Worm (Caenorhabditis elegans): ENCODE results near the gene Y43F8B.9.

DNA sequence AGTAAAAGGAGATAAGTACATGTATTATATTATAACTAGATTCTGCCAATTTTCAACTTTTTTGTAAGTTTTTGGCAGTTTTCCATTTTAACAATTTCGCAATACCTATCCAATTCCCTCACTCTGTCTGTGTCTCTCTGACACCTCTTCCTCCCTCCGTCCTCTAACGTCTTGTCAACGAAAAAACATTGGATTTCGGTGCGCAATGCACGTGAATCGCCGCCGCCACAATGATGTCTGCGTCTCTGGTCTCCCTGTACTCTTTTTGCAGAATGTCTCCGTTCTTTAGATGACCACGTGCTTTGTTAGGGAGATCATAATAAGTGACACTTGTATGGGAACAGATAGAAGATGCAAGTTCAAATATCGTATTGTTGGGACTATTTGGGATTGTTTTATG lies 51.2 kb downstream of the Y43F8B.9 start:
- TF ChIP-seq ets-4 (GFP tag; optimal IDR thresholded peaks at IDR 0.05) = no peak
- no peak for TF ChIP-seq snpc-4 (GFP tag; optimal IDR thresholded peaks at IDR 0.05)
- peak in 2 of 4 experiments; percentile 65 to 73 for TF ChIP-seq snpc-4 (tag; optimal IDR thresholded peaks at IDR 0.05)
- no peak for TF ChIP-seq egl-18 (GFP tag; IDR thresholded peaks at IDR 0.05)
- no peak for TF ChIP-seq nhr-27 (tag; optimal IDR thresholded peaks at IDR 0.05)
- no peak for TF ChIP-seq bed-2 (GFP tag; IDR thresholded peaks at IDR 0.05)
- TF ChIP-seq hmg-1.2 (GFP tag; IDR thresholded peaks at IDR 0.05) = peak; percentile 99
